Worm (Caenorhabditis elegans) whole organism, mixed stage, embryonic: ENCODE data around the gene C40H1.9.

Experiments
- bed-3 ChIP-seq: fragments of 200-800 bp; sonication (Bioruptor generic); optimal IDR thresholded peaks from 3 replicates; lab custom pipeline; 2018; ENCODE audit warnings: mild to moderate bottlenecking, missing genetic modification characterization, moderate library complexity, missing compliant biosample characterization
- blmp-1 ChIP-seq: fragments of 150-350 bp; optimal IDR thresholded peaks from 2 replicates; lab custom pipeline; 2014; ENCODE audit warnings: missing biosample characterization, missing genetic modification characterization
- ceh-39 ChIP-seq: fragments of 150-350 bp; optimal IDR thresholded peaks from 2 replicates; lab custom pipeline; 2014; ENCODE audit warnings: missing biosample characterization, missing genetic modification characterization
- ceh-43 ChIP-seq: fragments of 200-800 bp; sonication (Bioruptor generic); optimal IDR thresholded peaks from 2 replicates; lab custom pipeline; 2018; ENCODE audit warnings: mild to moderate bottlenecking, missing genetic modification characterization, moderate library complexity, missing compliant biosample characterization
- ces-1 ChIP-seq: fragments of 150-350 bp; optimal IDR thresholded peaks from 2 replicates; lab custom pipeline; 2014; ENCODE audit warnings: missing biosample characterization, missing genetic modification reagents, missing genetic modification characterization
- cnd-1 ChIP-seq: fragments of 200-800 bp; sonication (Bioruptor generic); optimal IDR thresholded peaks from 2 replicates; lab custom pipeline; 2018; ENCODE audit warnings: mild to moderate bottlenecking, missing genetic modification characterization, missing compliant biosample characterization
- drap-1 ChIP-seq: fragments of 200-800 bp; sonication (Bioruptor generic); optimal IDR thresholded peaks from 3 replicates; lab custom pipeline; 2018; ENCODE audit warnings: mild to moderate bottlenecking, missing genetic modification characterization, missing compliant biosample characterization
- elt-1 ChIP-seq: sonication (generic microtip); optimal IDR thresholded peaks from 2 replicates; lab custom pipeline; 2017; ENCODE audit warnings: missing genetic modification characterization, mild to moderate bottlenecking, missing compliant biosample characterization, antibody characterized with exemption, moderate library complexity, borderline replicate concordance; ENCODE audit not compliant: insufficient read depth
- elt-3 ChIP-seq: fragments of 150-350 bp; optimal IDR thresholded peaks from 2 replicates; lab custom pipeline; 2014; ENCODE audit warnings: missing biosample characterization, missing genetic modification characterization
- flh-1 ChIP-seq: fragments of 200-800 bp; sonication (Bioruptor generic); optimal IDR thresholded peaks from 2 replicates; lab custom pipeline; 2018; ENCODE audit warnings: mild to moderate bottlenecking, missing genetic modification characterization, moderate library complexity, missing compliant biosample characterization
- ham-2 ChIP-seq: fragments of 200-800 bp; sonication (Bioruptor generic); optimal IDR thresholded peaks from 2 replicates; lab custom pipeline; 2018; ENCODE audit warnings: mild to moderate bottlenecking, missing genetic modification characterization, missing compliant biosample characterization
- hlh-1 ChIP-seq: fragments of 150-350 bp; optimal IDR thresholded peaks from 2 replicates; lab custom pipeline; 2014; ENCODE audit warnings: missing biosample characterization, missing genetic modification reagents, missing genetic modification characterization
- lin-13 ChIP-seq: fragments of 150-350 bp; optimal IDR thresholded peaks from 2 replicates; lab custom pipeline; 2014; ENCODE audit warnings: missing biosample characterization, missing genetic modification characterization
- lsy-2 ChIP-seq: fragments of 150-350 bp; optimal IDR thresholded peaks from 2 replicates; lab custom pipeline; 2014; ENCODE audit warnings: missing biosample characterization, missing genetic modification characterization
- mab-5 ChIP-seq: fragments of 150-350 bp; optimal IDR thresholded peaks from 2 replicates; lab custom pipeline; 2014; ENCODE audit warnings: missing biosample characterization, missing genetic modification characterization
- mep-1 ChIP-seq: fragments of 150-350 bp; optimal IDR thresholded peaks from 2 replicates; lab custom pipeline; 2017; ENCODE audit warnings: missing biosample characterization, missing genetic modification reagents, missing genetic modification characterization, inconsistent platforms
- mls-2 ChIP-seq: sonication (generic microtip); optimal IDR thresholded peaks from 2 replicates; lab custom pipeline; 2016; ENCODE audit warnings: mild to moderate bottlenecking, missing genetic modification characterization, moderate library complexity, missing compliant biosample characterization
- nhr-12 ChIP-seq: fragments of 150-350 bp; optimal IDR thresholded peaks from 2 replicates; lab custom pipeline; 2014; ENCODE audit warnings: missing biosample characterization, missing genetic modification characterization
- nhr-2 ChIP-seq: fragments of 150-350 bp; optimal IDR thresholded peaks from 2 replicates; lab custom pipeline; 2014; ENCODE audit warnings: missing biosample characterization, missing genetic modification characterization
- nhr-28 ChIP-seq: fragments of 150-350 bp; optimal IDR thresholded peaks from 2 replicates; lab custom pipeline; 2014; ENCODE audit warnings: missing biosample characterization, missing genetic modification characterization
- nhr-76 ChIP-seq: sonication (generic microtip); optimal IDR thresholded peaks from 2 replicates; lab custom pipeline; 2017; ENCODE audit warnings: missing biosample characterization, missing genetic modification characterization
- pha-4 ChIP-seq: fragments of 150-350 bp; optimal IDR thresholded peaks from 2 replicates; lab custom pipeline; 2018; ENCODE audit warnings: missing biosample characterization, missing genetic modification reagents, missing genetic modification characterization
- sem-2 ChIP-seq: fragments of 200-800 bp; sonication (Bioruptor generic); optimal IDR thresholded peaks from 2 replicates; lab custom pipeline; 2018; ENCODE audit warnings: mild to moderate bottlenecking, missing genetic modification characterization, missing compliant biosample characterization
- snpc-4 ChIP-seq: fragments of 150-350 bp; optimal IDR thresholded peaks from 2 replicates; lab custom pipeline; 2014; ENCODE audit warnings: missing biosample characterization, missing genetic modification characterization
- sptf-1 ChIP-seq: sonication (generic microtip); optimal IDR thresholded peaks from 2 replicates; lab custom pipeline; 2017; ENCODE audit warnings: mild to moderate bottlenecking, missing genetic modification characterization, moderate library complexity, missing compliant biosample characterization
- tbx-8 ChIP-seq: fragments of 200-800 bp; sonication (Bioruptor generic); optimal IDR thresholded peaks from 2 replicates; lab custom pipeline; 2018; ENCODE audit warnings: mild to moderate bottlenecking, missing genetic modification characterization, moderate library complexity, missing compliant biosample characterization
- unc-120 ChIP-seq: sonication (generic microtip); optimal IDR thresholded peaks from 2 replicates; lab custom pipeline; 2017; ENCODE audit warnings: missing genetic modification characterization, missing compliant biosample characterization; ENCODE audit not compliant: poor library complexity, severe bottlenecking
- unc-39 ChIP-seq: fragments of 150-350 bp; optimal IDR thresholded peaks from 2 replicates; lab custom pipeline; 2014; ENCODE audit warnings: missing biosample characterization, missing genetic modification characterization
- unc-62 ChIP-seq: fragments of 150-350 bp; optimal IDR thresholded peaks from 2 replicates; lab custom pipeline; 2014; ENCODE audit warnings: missing biosample characterization, missing genetic modification reagents, missing genetic modification characterization
- zip-8 ChIP-seq: fragments of 150-350 bp; optimal IDR thresholded peaks from 2 replicates; lab custom pipeline; 2014; ENCODE audit warnings: missing biosample characterization, missing genetic modification characterization
- ztf-11 ChIP-seq: fragments of 150-350 bp; optimal IDR thresholded peaks from 2 replicates; lab custom pipeline; 2014; ENCODE audit warnings: missing biosample characterization, missing genetic modification characterization

C40H1.9 gene

ce11 chrIII:9322010-9322409, 2.3 kb downstream of the C40H1.9 start, which contains the start of gene cpb-1:
cpb-1 (plus strand) TSS chrIII:9322310.
- TF ChIP-seq unc-39 = no peak
- no peak for TF ChIP-seq unc-62 (GFP tag; lab: Kevin White, UChicago)
- TF ChIP-seq, all 35 proteins: peak for 0

DNA sequence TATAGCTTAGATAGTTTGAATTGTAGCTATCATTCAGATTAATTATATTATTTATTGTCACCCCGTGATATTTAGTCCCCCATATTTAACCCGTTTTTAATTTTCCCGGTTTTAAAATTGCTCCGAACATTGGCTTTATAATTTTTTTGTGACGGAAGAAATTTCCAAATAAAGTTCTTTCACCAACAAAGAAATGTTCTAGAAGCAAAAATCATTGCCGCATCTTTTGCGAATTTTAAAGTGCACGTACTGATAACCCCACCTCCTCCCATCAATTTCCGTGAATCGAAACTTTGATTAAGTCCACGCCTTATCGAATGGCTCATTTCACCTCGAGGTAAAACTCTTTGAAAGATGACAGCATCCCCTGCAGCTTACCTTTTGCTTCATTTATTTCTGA, 5.0 kb downstream of the C40H1.9 start, which contains the start of gene C40H1.7:
Gene C40H1.7 (plus strand): TSS at position 301 of the 400 bp plus-strand sequence.
- TF ChIP-seq nhr-28 (tag; lab: Kevin White, UChicago) = no peak
- no peak for TF ChIP-seq unc-62 (GFP tag; lab: Kevin White, UChicago)
- no peak for TF ChIP-seq flh-1 (GFP tag; lab: Kevin White, UChicago)
- TF ChIP-seq ztf-11 = no peak
- no peak for TF ChIP-seq drap-1 (GFP tag; lab: Kevin White, UChicago)
- no peak for TF ChIP-seq elt-1 (tag; lab: Kevin White, UChicago)
- TF ChIP-seq mep-1 = no peak

DNA sequence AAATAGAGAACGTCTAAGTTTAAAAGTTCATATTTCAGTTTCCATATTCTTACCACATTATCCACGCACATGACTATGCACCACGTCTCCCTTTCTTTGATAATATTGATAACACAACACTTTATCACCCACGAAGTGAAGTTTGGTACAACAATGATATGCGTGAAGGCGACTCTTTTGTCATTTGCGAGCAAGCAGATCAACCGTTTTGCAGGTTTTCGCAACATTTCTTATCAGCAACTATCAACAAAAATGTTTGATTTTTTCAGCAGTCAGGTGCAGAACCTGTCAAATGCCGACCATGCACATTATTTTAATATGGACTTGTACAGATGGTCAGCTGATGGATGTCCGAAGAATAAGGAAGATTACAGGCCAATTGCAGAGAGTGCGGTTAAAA, 6.8 kb downstream of the C40H1.9 start:
- no peak for TF ChIP-seq hlh-1
- no peak for TF ChIP-seq elt-3 (tag; lab: Kevin White, UChicago)
- no peak for TF ChIP-seq ces-1 (GFP tag; lab: Kevin White, UChicago)
- TF ChIP-seq drap-1 (GFP tag; lab: Kevin White, UChicago) = no peak
- TF ChIP-seq pha-4 (tag; lab: Kevin White, UChicago) = no peak
- no peak for TF ChIP-seq bed-3 (GFP tag; lab: Kevin White, UChicago)
- no peak for TF ChIP-seq blmp-1 (tag; lab: Kevin White, UChicago)
- TF ChIP-seq lin-13 (tag; lab: Kevin White, UChicago) = no peak
- TF ChIP-seq unc-39 = no peak

ce11 chrIII:9327910-9328309, 8.2 kb downstream of the C40H1.9 start:
- TF ChIP-seq unc-120 (no peak), flh-1 (GFP tag; lab: Kevin White, UChicago) (no peak), mls-2 (tag; lab: Kevin White, UChicago) (no peak), nhr-76 (tag; lab: Kevin White, UChicago) (no peak), bed-3 (GFP tag; lab: Kevin White, UChicago) (no peak), unc-39 (no peak), lsy-2 (tag; lab: Kevin White, UChicago) (no peak), ztf-11 (no peak), ham-2 (GFP tag; lab: Kevin White, UChicago) (no peak), unc-62 (GFP tag; lab: Kevin White, UChicago) (no peak), elt-3 (tag; lab: Kevin White, UChicago) (no peak), nhr-2 (tag; lab: Kevin White, UChicago) (no peak), nhr-12 (tag; lab: Kevin White, UChicago) (no peak), sem-2 (GFP tag; lab: Kevin White, UChicago) (no peak)
- TF ChIP-seq, all 35 proteins: peak for 0

- TF ChIP-seq nhr-76 (tag; lab: Kevin White, UChicago) (no peak), unc-62 (GFP tag; lab: Kevin White, UChicago) (peak; percentile 94), hlh-1 (peak; percentile 76), unc-120 (no peak), ham-2 (GFP tag; lab: Kevin White, UChicago) (no peak), mls-2 (tag; lab: Kevin White, UChicago) (no peak), bed-3 (GFP tag; lab: Kevin White, UChicago) (no peak), flh-1 (GFP tag; lab: Kevin White, UChicago) (no peak), lsy-2 (tag; lab: Kevin White, UChicago) (no peak), nhr-12 (tag; lab: Kevin White, UChicago) (no peak), mab-5 (tag; lab: Kevin White, UChicago) (no peak), mep-1 (no peak)
Measured at ce11 chrIII:9328732-9329131, 9.0 kb downstream of the C40H1.9 start.

ce11 chrIII:9329266-9329665, 9.5 kb downstream of the C40H1.9 start, which contains the start of gene C40H1.3:
C40H1.3 (minus strand) TSS chrIII:9329366.
- TF ChIP-seq lin-13 (tag; lab: Kevin White, UChicago) (no peak), nhr-76 (tag; lab: Kevin White, UChicago) (no peak), cnd-1 (no peak), ztf-11 (no peak), elt-3 (tag; lab: Kevin White, UChicago) (no peak), lsy-2 (tag; lab: Kevin White, UChicago) (no peak), flh-1 (GFP tag; lab: Kevin White, UChicago) (no peak), sem-2 (GFP tag; lab: Kevin White, UChicago) (no peak), mls-2 (tag; lab: Kevin White, UChicago) (no peak), snpc-4 (tag; lab: Kevin White, UChicago) (no peak), ceh-43 (GFP tag; lab: Kevin White, UChicago) (no peak), unc-39 (no peak), mep-1 (no peak), pha-4 (tag; lab: Kevin White, UChicago) (no peak), nhr-2 (tag; lab: Kevin White, UChicago) (no peak), zip-8 (no peak), unc-120 (no peak), ceh-39 (tag; lab: Kevin White, UChicago) (no peak), tbx-8 (GFP tag; lab: Kevin White, UChicago) (no peak), sptf-1 (no peak)
